Worm (Caenorhabditis elegans): ENCODE results near the gene dlc-2.

Gene dlc-2

ce11 chrIV:12124314-12125084, 13.1 kb upstream of the dlc-2 start, which contains the start of gene dhhc-6 (continued):
- TF ChIP-seq tbp1 (GFP tag; optimal IDR thresholded peaks at IDR 0.05): no peak
- TF ChIP-seq dpff-1 (tag; optimal IDR thresholded peaks at IDR 0.05): no peak
- peak; percentile 70 for TF ChIP-seq zfh-2 (GFP tag; conservative IDR thresholded peaks at IDR 0.05)
- TF ChIP-seq hlh-12 (tag; optimal IDR thresholded peaks at IDR 0.05): no peak
- no peak for TF ChIP-seq sptf-2 (GFP tag; optimal IDR thresholded peaks at IDR 0.05)
- peak; percentile 84 for TF ChIP-seq madf-3 (GFP tag; IDR thresholded peaks at IDR 0.05)
- TF ChIP-seq tlf-1 (GFP tag; optimal IDR thresholded peaks at IDR 0.05): no peak
- TF ChIP-seq ets-4 (GFP tag; optimal IDR thresholded peaks at IDR 0.05): no peak
- no peak for TF ChIP-seq xnd-1 (tag; optimal IDR thresholded peaks at IDR 0.05)
- no peak for TF ChIP-seq ztf-28 (GFP tag; IDR thresholded peaks at IDR 0.05)
- no peak for TF ChIP-seq die-1 (tag; optimal IDR thresholded peaks at IDR 0.05)
- TF ChIP-seq C17E4.6 (GFP tag; IDR thresholded peaks at IDR 0.05): no peak
- no peak; the same call in 1 of the 2 replicates for TF ChIP-seq B0336.3 (GFP tag; IDR thresholded peaks at IDR 0.05)
- no peak for TF ChIP-seq lin-54 (GFP tag; optimal IDR thresholded peaks at IDR 0.05)
- TF ChIP-seq dox-1 (GFP tag; IDR thresholded peaks at IDR 0.05): no peak
- peak; percentile 5 for TF ChIP-seq athp-1 (tag; optimal IDR thresholded peaks at IDR 0.05)
- TF ChIP-seq mel-28 (tag; optimal IDR thresholded peaks at IDR 0.05; ENCODE audit: borderline replicate concordance): no peak
- no peak for TF ChIP-seq F39B2.1 (GFP tag; IDR thresholded peaks at IDR 0.05)
- TF ChIP-seq hmg-20 (GFP tag; IDR thresholded peaks at IDR 0.05): no peak
- no peak for TF ChIP-seq snpc-4 (GFP tag; optimal IDR thresholded peaks at IDR 0.05)
- peak in 1 of 4 experiments; percentile 19 for TF ChIP-seq snpc-4 (tag; optimal IDR thresholded peaks at IDR 0.05)
- no peak for TF ChIP-seq C06A6.2 (GFP tag; conservative IDR thresholded peaks at IDR 0.05)
- no peak for TF ChIP-seq F23B12.7 (tag; optimal IDR thresholded peaks at IDR 0.05; ENCODE audit: insufficient read depth)
- no peak for TF ChIP-seq B0019.2 (GFP tag; conservative IDR thresholded peaks at IDR 0.05)
- no peak for TF ChIP-seq T26A5.8 (tag; optimal IDR thresholded peaks at IDR 0.05)
- no peak for TF ChIP-seq F49E8.2 (tag; optimal IDR thresholded peaks at IDR 0.05; ENCODE audit: insufficient read depth)
- no peak for TF ChIP-seq ztf-25 (GFP tag; IDR thresholded peaks at IDR 0.05)
- TF ChIP-seq attf-5 (GFP tag; optimal IDR thresholded peaks at IDR 0.05): no peak
- TF ChIP-seq lag-1 (GFP tag; IDR thresholded peaks at IDR 0.05): no peak
- no peak for TF ChIP-seq ceh-58 (GFP tag; IDR thresholded peaks at IDR 0.05)
- no peak for TF ChIP-seq B0035.1 (tag; optimal IDR thresholded peaks at IDR 0.05)
- TF ChIP-seq ZK185.1 (tag; optimal IDR thresholded peaks at IDR 0.05; ENCODE audit: poor library complexity, severe bottlenecking): no peak
- TF ChIP-seq egl-44 (GFP tag; IDR thresholded peaks at IDR 0.05): no peak
- no peak for TF ChIP-seq efl-1 (GFP tag; optimal IDR thresholded peaks at IDR 0.05)
- no peak for TF ChIP-seq rec-8 (tag; optimal IDR thresholded peaks at IDR 0.05)

ce11 chrIV:12122874-12123664, 11.7 kb upstream of the dlc-2 start, which contains the start of gene aly-3:
aly-3 (plus strand) TSS chrIV:12123282.
- peak; percentile 89 for TF ChIP-seq madf-3 (GFP tag; IDR thresholded peaks at IDR 0.05)
- no peak for TF ChIP-seq F23B12.7 (tag; optimal IDR thresholded peaks at IDR 0.05; ENCODE audit: insufficient read depth)
- peak; percentile 6 for TF ChIP-seq nhr-80 (tag; optimal IDR thresholded peaks at IDR 0.05)
- no peak for TF ChIP-seq ama-1 (optimal IDR thresholded peaks at IDR 0.05)
- peak in 1 of 2 experiments; percentile 15 for TF ChIP-seq ama-1 (GFP tag; optimal IDR thresholded peaks at IDR 0.05)
- TF ChIP-seq cebp-1 (GFP tag; IDR thresholded peaks at IDR 0.05): no peak
- peak; percentile 8 for TF ChIP-seq cebp-1 (tag; optimal IDR thresholded peaks at IDR 0.05)

Data from whole organism, young adult.